Fruit fly (Drosophila melanogaster) whole organism, embryonic: ENCODE measurements around the gene CG43707.

ENCODE experiments used
- Adf1 ChIP-seq: fragments of 200-800 bp; sonication (Bioruptor generic); IDR thresholded peaks from 2 replicates; pipeline ENCODE4 v1.3.6; 2022; ENCODE audit warnings: missing biosample characterization, missing genetic modification characterization
- Bgb ChIP-seq: fragments of 200-800 bp; sonication (Bioruptor generic); IDR thresholded peaks from 2 replicates; pipeline ENCODE4 v1.3.6; 2022; ENCODE audit warnings: missing biosample characterization, missing genetic modification characterization; ENCODE audit not compliant: partially characterized antibody
- CG10543 ChIP-seq: fragments of 200-800 bp; sonication (Bioruptor generic); optimal IDR thresholded peaks from 3 replicates; lab custom pipeline; 2017; ENCODE audit warnings: missing biosample characterization, mild to moderate bottlenecking, missing genetic modification characterization, moderate library complexity
- CG11085 ChIP-seq: fragments of 200-800 bp; sonication (Bioruptor generic); IDR thresholded peaks from 2 replicates; pipeline ENCODE4 v1.3.6; 2022; ENCODE audit warnings: missing biosample characterization, missing genetic modification characterization
- CG11560 ChIP-seq: fragments of 200-800 bp; sonication (Bioruptor generic); IDR thresholded peaks from 3 replicates; pipeline ENCODE4 v1.3.6; 2022; ENCODE audit warnings: missing biosample characterization, missing genetic modification characterization
- CG14860 ChIP-seq: fragments of 200-800 bp; sonication (Bioruptor generic); IDR thresholded peaks from 3 replicates; pipeline ENCODE4 v1.3.6; 2022; ENCODE audit warnings: missing biosample characterization, missing genetic modification characterization; ENCODE audit not compliant: partially characterized antibody
- CG15514 ChIP-seq: fragments of 200-800 bp; sonication (Bioruptor generic); optimal IDR thresholded peaks from 3 replicates; lab custom pipeline; 2017; ENCODE audit warnings: missing biosample characterization, missing genetic modification characterization, mild to moderate bottlenecking, moderate library complexity, missing genetic modification reagents
- CG17186 ChIP-seq: fragments of 200-800 bp; sonication (Bioruptor generic); optimal IDR thresholded peaks from 3 replicates; lab custom pipeline; 2017; ENCODE audit warnings: missing biosample characterization, missing genetic modification reagents, missing genetic modification characterization
- CG17359 ChIP-seq: fragments of 200-800 bp; sonication (Bioruptor generic); optimal IDR thresholded peaks from 3 replicates; lab custom pipeline; 2018; ENCODE audit warnings: missing biosample characterization, mild to moderate bottlenecking, missing genetic modification characterization, moderate library complexity
- CG18011 ChIP-seq: fragments of 200-800 bp; sonication (Bioruptor generic); optimal IDR thresholded peaks from 2 replicates; lab custom pipeline; 2017; ENCODE audit warnings: missing biosample characterization, missing genetic modification characterization, mild to moderate bottlenecking, moderate library complexity, missing genotype
- CG32532 ChIP-seq: fragments of 200-800 bp; sonication (Bioruptor generic); IDR thresholded peaks from 2 replicates; pipeline ENCODE4 v1.3.6; 2022; ENCODE audit warnings: missing biosample characterization, missing genetic modification characterization
- CG32772 ChIP-seq: fragments of 200-800 bp; sonication (Bioruptor generic); IDR thresholded peaks from 2 replicates; pipeline ENCODE4 v1.3.6; 2022; ENCODE audit warnings: missing biosample characterization, missing genetic modification characterization
- CG34224 ChIP-seq: fragments of 200-800 bp; sonication (Bioruptor generic); IDR thresholded peaks from 3 replicates; pipeline ENCODE4 v1.3.6; 2022; ENCODE audit warnings: missing biosample characterization, missing genetic modification characterization; ENCODE audit not compliant: partially characterized antibody
- CG5180 ChIP-seq: fragments of 200-800 bp; sonication (Bioruptor generic); optimal IDR thresholded peaks from 3 replicates; lab custom pipeline; 2017; ENCODE audit warnings: missing biosample characterization, missing genetic modification characterization, mild to moderate bottlenecking, moderate library complexity, missing genetic modification reagents
- CrebB ChIP-seq: fragments of 200-800 bp; sonication (Bioruptor generic); optimal IDR thresholded peaks from 3 replicates; lab custom pipeline; 2018; ENCODE audit warnings: missing biosample characterization, mild to moderate bottlenecking, missing genetic modification characterization
- Dll ChIP-seq: fragments of 200-800 bp; sonication (Bioruptor generic); IDR thresholded peaks from 4 replicates; pipeline ENCODE4 v1.3.6; 2022; ENCODE audit warnings: missing biosample characterization, missing genetic modification characterization; ENCODE audit not compliant: partially characterized antibody
- Eip74EF ChIP-seq, 2 experiments: fragments of 200-800 bp in 1 of 2; fragments of >200 bp in 1 of 2; sonication (Bioruptor generic) in 1 of 2; optimal IDR thresholded peaks; 2 replicates each; lab custom pipeline; 2017 to 2019; ENCODE audit warnings: missing biosample characterization in 2 of 2, missing genetic modification characterization in 2 of 2, mild to moderate bottlenecking in 1 of 2, moderate library complexity in 1 of 2
- Ets97D ChIP-seq: fragments of 200-800 bp; sonication (Bioruptor generic); optimal IDR thresholded peaks from 3 replicates; lab custom pipeline; 2016; ENCODE audit warnings: missing biosample characterization, missing genetic modification characterization
- Fer2 ChIP-seq: fragments of 200-800 bp; sonication (Bioruptor generic); optimal IDR thresholded peaks from 2 replicates; lab custom pipeline; 2018; ENCODE audit warnings: missing biosample characterization, mild to moderate bottlenecking, missing genetic modification characterization, moderate library complexity
- HmgZ ChIP-seq: fragments of 200-800 bp; sonication (Bioruptor generic); optimal IDR thresholded peaks from 2 replicates; lab custom pipeline; 2018; ENCODE audit warnings: missing biosample characterization, mild to moderate bottlenecking, missing genetic modification characterization
- Hr78 ChIP-seq, 2 experiments: fragments of 200-800 bp in 1 of 2; fragments of >200 bp in 1 of 2; sonication (Bioruptor generic) in 1 of 2; optimal IDR thresholded peaks; 2 replicates each; lab custom pipeline; 2017 to 2019; ENCODE audit warnings: missing biosample characterization in 2 of 2, missing genetic modification characterization in 2 of 2, mild to moderate bottlenecking in 1 of 2, moderate library complexity in 1 of 2
- Jarid2 ChIP-seq: fragments of 200-800 bp; sonication (Bioruptor generic); optimal IDR thresholded peaks from 3 replicates; lab custom pipeline; 2017; ENCODE audit warnings: mild to moderate bottlenecking, missing biosample characterization, missing genetic modification reagents, missing genetic modification characterization
- NFAT ChIP-seq: fragments of 200-800 bp; sonication (Bioruptor generic); IDR thresholded peaks from 2 replicates; pipeline ENCODE4 v1.3.6; 2022; ENCODE audit warnings: missing biosample characterization, missing genetic modification characterization
- Nf-YA ChIP-seq: fragments of 200-800 bp; sonication (Bioruptor generic); IDR thresholded peaks from 2 replicates; pipeline ENCODE4 v1.3.6; 2022; ENCODE audit warnings: missing biosample characterization, missing genetic modification characterization
- Nf-YC ChIP-seq: fragments of 200-800 bp; optimal IDR thresholded peaks from 3 replicates; lab custom pipeline; 2019; ENCODE audit warnings: missing biosample characterization, mild to moderate bottlenecking, missing genetic modification characterization, moderate library complexity
- Stat92E ChIP-seq, 3 experiments: fragments of >200 bp in 2 of 3; fragments of 200-800 bp in 1 of 3; sonication (Bioruptor generic) in 1 of 3; optimal IDR thresholded peaks; 2 replicates each; lab custom pipeline; 2017 to 2019; ENCODE audit warnings: missing biosample characterization in 3 of 3, missing genetic modification characterization in 3 of 3, mild to moderate bottlenecking in 1 of 3, moderate library complexity in 1 of 3
- ap ChIP-seq: fragments of 200-800 bp; sonication (Bioruptor generic); IDR thresholded peaks from 2 replicates; pipeline ENCODE4 v1.3.6; 2022; ENCODE audit warnings: missing biosample characterization, missing genetic modification characterization
- bigmax ChIP-seq: fragments of 200-800 bp; sonication (Bioruptor generic); optimal IDR thresholded peaks from 2 replicates; lab custom pipeline; 2018; ENCODE audit warnings: missing biosample characterization, mild to moderate bottlenecking, missing genetic modification characterization
- caup ChIP-seq: fragments of 200-800 bp; sonication (Bioruptor generic); optimal IDR thresholded peaks from 3 replicates; lab custom pipeline; 2017; ENCODE audit warnings: missing biosample characterization, mild to moderate bottlenecking, missing genetic modification characterization, moderate library complexity; ENCODE audit not compliant: severe bottlenecking
- crc ChIP-seq: fragments of 200-800 bp; sonication (Bioruptor generic); optimal IDR thresholded peaks from 2 replicates; lab custom pipeline; 2016; ENCODE audit warnings: missing biosample characterization, missing genetic modification characterization
- en ChIP-seq: fragments of 200-800 bp; sonication (Bioruptor generic); optimal IDR thresholded peaks from 2 replicates; lab custom pipeline; 2016; ENCODE audit warnings: missing biosample characterization, missing genetic modification characterization
- grn ChIP-seq: fragments of 200-800 bp; sonication (Bioruptor generic); optimal IDR thresholded peaks from 3 replicates; lab custom pipeline; 2017; ENCODE audit warnings: missing biosample characterization, missing genetic modification characterization
- mirr ChIP-seq: fragments of 200-800 bp; sonication (Bioruptor generic); optimal IDR thresholded peaks from 3 replicates; lab custom pipeline; 2018; ENCODE audit warnings: missing biosample characterization, mild to moderate bottlenecking, missing genetic modification characterization
- nerfin-2 ChIP-seq: fragments of 200-800 bp; sonication (Bioruptor generic); IDR thresholded peaks from 2 replicates; pipeline ENCODE4 v1.3.6; 2022; ENCODE audit warnings: missing biosample characterization, missing genetic modification characterization; ENCODE audit not compliant: partially characterized antibody
- oc ChIP-seq: fragments of 200-800 bp; sonication (Bioruptor generic); optimal IDR thresholded peaks from 2 replicates; lab custom pipeline; 2018; ENCODE audit warnings: missing biosample characterization, mild to moderate bottlenecking, missing genetic modification characterization, moderate library complexity
- onecut ChIP-seq: fragments of 200-800 bp; sonication (Bioruptor generic); IDR thresholded peaks from 2 replicates; pipeline ENCODE4 v1.3.6; 2022; ENCODE audit warnings: missing biosample characterization, missing genetic modification characterization
- otp ChIP-seq: fragments of 200-800 bp; sonication (Bioruptor generic); IDR thresholded peaks from 3 replicates; pipeline ENCODE4, ENCODE4 v1.3.6; 2022; ENCODE audit warnings: missing biosample characterization, missing genetic modification characterization
- p53 ChIP-seq: fragments of 200-800 bp; sonication (Bioruptor generic); optimal IDR thresholded peaks from 2 replicates; lab custom pipeline; 2016; ENCODE audit warnings: missing biosample characterization, missing genetic modification characterization
- pfk ChIP-seq: fragments of 200-800 bp; sonication (Bioruptor generic); optimal IDR thresholded peaks from 2 replicates; lab custom pipeline; 2018; ENCODE audit warnings: missing biosample characterization, mild to moderate bottlenecking, missing genetic modification characterization, moderate library complexity
- pros ChIP-seq: fragments of 200-800 bp; sonication (Bioruptor generic); optimal IDR thresholded peaks from 3 replicates; lab custom pipeline; 2019; ENCODE audit warnings: missing biosample characterization, mild to moderate bottlenecking, missing genetic modification characterization, moderate library complexity
- pum ChIP-seq: fragments of 200-800 bp; sonication (Bioruptor generic); optimal IDR thresholded peaks from 2 replicates; lab custom pipeline; 2016; ENCODE audit warnings: missing biosample characterization, missing genetic modification characterization
- sd ChIP-seq: fragments of 200-800 bp; sonication (Bioruptor generic); optimal IDR thresholded peaks from 3 replicates; lab custom pipeline; 2018; ENCODE audit warnings: missing biosample characterization, mild to moderate bottlenecking, missing genetic modification characterization, moderate library complexity
- slbo ChIP-seq: fragments of 200-800 bp; sonication (Bioruptor generic); IDR thresholded peaks from 2 replicates; pipeline ENCODE4 v1.3.6; 2022; ENCODE audit warnings: missing biosample characterization, missing genetic modification characterization
- so ChIP-seq: fragments of 200-800 bp; sonication (Bioruptor generic); IDR thresholded peaks from 3 replicates; pipeline ENCODE4 v1.3.6; 2022; ENCODE audit warnings: missing biosample characterization, missing genetic modification characterization
- sug ChIP-seq: fragments of 200-800 bp; optimal IDR thresholded peaks from 2 replicates; lab custom pipeline; 2019; ENCODE audit warnings: missing biosample characterization, mild to moderate bottlenecking, missing genetic modification characterization, moderate library complexity
- tin ChIP-seq: fragments of 200-800 bp; sonication (Bioruptor generic); optimal IDR thresholded peaks from 3 replicates; lab custom pipeline; 2016; ENCODE audit warnings: missing biosample characterization, missing genetic modification characterization
- unc-4 ChIP-seq: fragments of 200-800 bp; sonication (Bioruptor generic); IDR thresholded peaks from 2 replicates; pipeline ENCODE4 v1.3.6; 2022; ENCODE audit warnings: missing biosample characterization, missing genetic modification characterization; ENCODE audit not compliant: partially characterized antibody
- vvl ChIP-seq: fragments of 200-800 bp; sonication (Bioruptor generic); IDR thresholded peaks from 2 replicates; pipeline ENCODE4 v1.3.6; 2022; ENCODE audit warnings: missing biosample characterization, missing genetic modification characterization

The CG43707 gene

DNA sequence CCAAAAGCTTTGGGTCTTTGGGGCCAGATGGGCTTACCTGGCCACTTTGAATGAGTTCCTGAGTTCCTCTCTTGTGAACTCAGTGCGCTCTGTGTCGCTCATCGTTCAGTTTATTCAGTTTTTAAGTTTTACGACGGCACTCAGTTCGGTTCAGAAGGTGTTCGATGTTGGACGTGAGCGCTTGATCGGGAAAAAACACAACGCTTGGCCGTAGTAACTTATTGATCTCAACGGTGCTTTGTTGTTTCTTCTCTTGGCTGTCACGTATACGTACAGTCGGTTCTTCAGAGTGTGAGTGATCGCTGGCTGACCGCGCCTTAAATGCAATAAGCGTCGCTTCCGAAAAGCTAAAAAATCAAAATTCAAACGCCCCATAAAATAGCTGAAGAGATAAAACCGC, 30.0 kb downstream of the CG43707 start, which contains the start of gene bark (continued):
- no peak for TF ChIP-seq CG17186
- no peak for TF ChIP-seq CG17359 (tag; lab: Kevin White, UChicago)
- no peak for TF ChIP-seq nerfin-2
- TF ChIP-seq crc (GFP tag; lab: Kevin White, UChicago) = peak; percentile 3
- TF ChIP-seq CG14860 (GFP tag; lab: Robert Waterston, UW) = no peak
- TF ChIP-seq en (GFP tag; lab: Kevin White, UChicago) = no peak
- TF ChIP-seq mirr = peak; percentile 54
- no peak for TF ChIP-seq pfk (GFP tag; lab: Kevin White, UChicago)
- TF ChIP-seq Dll (GFP tag; lab: Robert Waterston, UW) = 0 out of 4 replicates have a peak, but pooled peaks have one; percentile 30
- TF ChIP-seq onecut = peak; percentile 55
- TF ChIP-seq CG11085 (GFP tag; lab: Robert Waterston, UW) = no peak
- TF ChIP-seq pros (GFP tag; lab: Kevin White, UChicago) = peak; percentile 61
- peak; percentile 46 for TF ChIP-seq unc-4 (GFP tag; lab: Robert Waterston, UW)
- TF ChIP-seq CG18011 = no peak
- TF ChIP-seq ap (GFP tag; lab: Robert Waterston, UW) = no peak
- peak; percentile 38; the same call in 1 of the 2 replicates for TF ChIP-seq Bgb (GFP tag; lab: Robert Waterston, UW)
- TF ChIP-seq bigmax (GFP tag; lab: Kevin White, UChicago) = peak; percentile 43
- TF ChIP-seq Adf1 = no peak; the same call in 1 of the 2 replicates
- no peak for TF ChIP-seq Fer2 (tag; lab: Kevin White, UChicago)
- peak; percentile 9 for TF ChIP-seq oc (tag; lab: Kevin White, UChicago)
- TF ChIP-seq CG11560 (tag; lab: Robert Waterston, UW) = no peak
- TF ChIP-seq sd (tag; lab: Kevin White, UChicago) = peak; percentile 14
- TF ChIP-seq Ets97D (GFP tag; lab: Kevin White, UChicago) = no peak
- TF ChIP-seq Eip74EF (GFP tag; optimal IDR thresholded peaks at IDR 0.05; lab: Kevin White, UChicago) = peak in 1 of 2 experiments; percentile 0
- peak; percentile 17 for TF ChIP-seq sug (tag; lab: Kevin White, UChicago)
- TF ChIP-seq CG10543 (GFP tag; lab: Kevin White, UChicago) = peak; percentile 43
- no peak for TF ChIP-seq CG32772 (GFP tag; lab: Robert Waterston, UW)
- peak; percentile 78 for TF ChIP-seq CG5180 (GFP tag; lab: Kevin White, UChicago)
- TF ChIP-seq Hr78 (GFP tag; optimal IDR thresholded peaks at IDR 0.05; lab: Kevin White, UChicago) = peak in 1 of 2 experiments; percentile 23
- TF ChIP-seq so (GFP tag; lab: Robert Waterston, UW) = peak; percentile 20; the same call in 1 of the 3 replicates
- peak; percentile 6 for TF ChIP-seq HmgZ
- no peak for TF ChIP-seq tin (GFP tag; lab: Kevin White, UChicago)
- TF ChIP-seq vvl (GFP tag; lab: Robert Waterston, UW) = peak; percentile 48
- peak; percentile 25 for TF ChIP-seq caup
- no peak for TF ChIP-seq Stat92E (GFP tag; optimal IDR thresholded peaks at IDR 0.05; lab: Kevin White, UChicago)
- TF ChIP-seq pum (GFP tag; lab: Kevin White, UChicago) = no peak
- peak; percentile 39 for TF ChIP-seq grn (GFP tag; lab: Kevin White, UChicago)
- 0 out of 2 replicates have a peak, but pooled peaks have one; percentile 16 for TF ChIP-seq Nf-YA
- peak; percentile 91 for TF ChIP-seq Jarid2 (GFP tag; lab: Kevin White, UChicago)
- no peak for TF ChIP-seq p53 (GFP tag; lab: Kevin White, UChicago)
- peak; percentile 34; the same call in 1 of the 2 replicates for TF ChIP-seq NFAT (GFP tag; lab: Robert Waterston, UW)
- peak; percentile 19 for TF ChIP-seq CrebB
- TF ChIP-seq slbo = 0 out of 2 replicates have a peak, but pooled peaks have one; percentile 4
- peak; percentile 67 for TF ChIP-seq CG32532 (GFP tag; lab: Robert Waterston, UW)
- peak; percentile 30 for TF ChIP-seq CG15514 (GFP tag; lab: Kevin White, UChicago)
- TF ChIP-seq CG34224 (GFP tag; lab: Robert Waterston, UW) = peak; percentile 48; the same call in 2 of the 3 replicates
- TF ChIP-seq Nf-YC (tag; lab: Kevin White, UChicago) = no peak
- peak; percentile 20; the same call in 1 of the 3 replicates for TF ChIP-seq otp
